Fruit fly (Drosophila melanogaster): ENCODE data around the gene Mdh2.

Gene Mdh2

dm6 chr3R:18261602-18262001 is 35.4 kb downstream of the Mdh2 start:
- TF ChIP-seq Sin3A (optimal IDR thresholded peaks at IDR 0.05) (no peak), h (optimal IDR thresholded peaks at IDR 0.05) (no peak), Myc (optimal IDR thresholded peaks at IDR 0.05) (no peak), psq (optimal IDR thresholded peaks at IDR 0.05) (no peak), ttk (optimal IDR thresholded peaks at IDR 0.05) (no peak), insv (optimal IDR thresholded peaks at IDR 0.05) (no peak)

dm6 chr3R:18265275-18265674 is 39.1 kb downstream of the Mdh2 start:
- TF ChIP-seq insv (optimal IDR thresholded peaks at IDR 0.05) (no peak), ttk (optimal IDR thresholded peaks at IDR 0.05) (no peak), psq (optimal IDR thresholded peaks at IDR 0.05) (no peak), Myc (optimal IDR thresholded peaks at IDR 0.05) (no peak), Sin3A (optimal IDR thresholded peaks at IDR 0.05) (no peak), h (optimal IDR thresholded peaks at IDR 0.05) (no peak)

- TF ChIP-seq ttk (optimal IDR thresholded peaks at IDR 0.05) (no peak), Myc (optimal IDR thresholded peaks at IDR 0.05) (no peak), h (optimal IDR thresholded peaks at IDR 0.05) (no peak), insv (optimal IDR thresholded peaks at IDR 0.05) (no peak), Sin3A (optimal IDR thresholded peaks at IDR 0.05) (no peak), psq (optimal IDR thresholded peaks at IDR 0.05) (no peak)
These were observed 40.5 kb downstream of the Mdh2 start for dm6 chr3R:18266665-18267064.

- TF ChIP-seq psq (optimal IDR thresholded peaks at IDR 0.05), result no peak
- TF ChIP-seq Sin3A (optimal IDR thresholded peaks at IDR 0.05), result no peak
- no peak for TF ChIP-seq insv (optimal IDR thresholded peaks at IDR 0.05)
- no peak for TF ChIP-seq h (optimal IDR thresholded peaks at IDR 0.05)
- TF ChIP-seq Myc (optimal IDR thresholded peaks at IDR 0.05), result no peak
- no peak for TF ChIP-seq ttk (optimal IDR thresholded peaks at IDR 0.05)
These were observed 41.3 kb downstream of the Mdh2 start, which contains the start of gene CG18599 for dm6 chr3R:18267489-18267888. TSS of gene CG18599 (plus strand) at chr3R:18267789.

- TF ChIP-seq Sin3A (optimal IDR thresholded peaks at IDR 0.05), result no peak
- no peak for TF ChIP-seq Myc (optimal IDR thresholded peaks at IDR 0.05)
- no peak for TF ChIP-seq h (optimal IDR thresholded peaks at IDR 0.05)
- TF ChIP-seq ttk (optimal IDR thresholded peaks at IDR 0.05), result no peak
- TF ChIP-seq insv (optimal IDR thresholded peaks at IDR 0.05), result no peak
- no peak for TF ChIP-seq psq (optimal IDR thresholded peaks at IDR 0.05)
These were observed 43.6 kb downstream of the Mdh2 start for dm6 chr3R:18269744-18270348.

- TF ChIP-seq h (optimal IDR thresholded peaks at IDR 0.05), result no peak
- no peak for TF ChIP-seq psq (optimal IDR thresholded peaks at IDR 0.05)
- no peak for TF ChIP-seq Myc (optimal IDR thresholded peaks at IDR 0.05)
- no peak for TF ChIP-seq Sin3A (optimal IDR thresholded peaks at IDR 0.05)
- TF ChIP-seq ttk (optimal IDR thresholded peaks at IDR 0.05), result no peak
- no peak for TF ChIP-seq insv (optimal IDR thresholded peaks at IDR 0.05)
These were observed 48.3 kb downstream of the Mdh2 start, which contains the start of the genes Vps39 and eIF1A for dm6 chr3R:18274328-18275098. TSS of gene Vps39 (minus strand) at chr3R:18274446. TSS of gene eIF1A (plus strand) at chr3R:18274665.

- TF ChIP-seq Myc (optimal IDR thresholded peaks at IDR 0.05), result no peak
- no peak for TF ChIP-seq Sin3A (optimal IDR thresholded peaks at IDR 0.05)
- no peak for TF ChIP-seq ttk (optimal IDR thresholded peaks at IDR 0.05)
- no peak for TF ChIP-seq insv (optimal IDR thresholded peaks at IDR 0.05)
These were observed 49.1 kb downstream of the Mdh2 start for dm6 chr3R:18275113-18275782.

dm6 chr3R:18276688-18277087 is 50.5 kb downstream of the Mdh2 start:
- TF ChIP-seq ttk (optimal IDR thresholded peaks at IDR 0.05) (no peak), Myc (optimal IDR thresholded peaks at IDR 0.05) (no peak), h (optimal IDR thresholded peaks at IDR 0.05) (no peak), Sin3A (optimal IDR thresholded peaks at IDR 0.05) (no peak), psq (optimal IDR thresholded peaks at IDR 0.05) (no peak), insv (optimal IDR thresholded peaks at IDR 0.05) (no peak)

- TF ChIP-seq insv (optimal IDR thresholded peaks at IDR 0.05) (no peak), psq (optimal IDR thresholded peaks at IDR 0.05) (no peak), Sin3A (optimal IDR thresholded peaks at IDR 0.05) (no peak), Myc (optimal IDR thresholded peaks at IDR 0.05) (no peak), ttk (optimal IDR thresholded peaks at IDR 0.05) (no peak), h (optimal IDR thresholded peaks at IDR 0.05) (no peak)
These were observed 51.2 kb downstream of the Mdh2 start for dm6 chr3R:18277406-18277805.

Measured in Kc167 (cell line).